Fruit fly (Drosophila melanogaster) whole organism, pupa: ENCODE results near the gene CG11570.

Experiments used
- EcR ChIP-seq: fragments of 200-800 bp; sonication (Bioruptor generic); optimal IDR thresholded peaks from 3 replicates; lab custom pipeline; 2019; ENCODE audit warnings: missing biosample characterization, missing genetic modification characterization, mild to moderate bottlenecking, moderate library complexity, missing genetic modification reagents
- Ets98B ChIP-seq: fragments of 200-800 bp; sonication (Bioruptor generic); IDR thresholded peaks from 2 replicates; pipeline ENCODE4 v1.3.6; 2022; ENCODE audit warnings: missing biosample characterization, missing genetic modification characterization

DNA sequence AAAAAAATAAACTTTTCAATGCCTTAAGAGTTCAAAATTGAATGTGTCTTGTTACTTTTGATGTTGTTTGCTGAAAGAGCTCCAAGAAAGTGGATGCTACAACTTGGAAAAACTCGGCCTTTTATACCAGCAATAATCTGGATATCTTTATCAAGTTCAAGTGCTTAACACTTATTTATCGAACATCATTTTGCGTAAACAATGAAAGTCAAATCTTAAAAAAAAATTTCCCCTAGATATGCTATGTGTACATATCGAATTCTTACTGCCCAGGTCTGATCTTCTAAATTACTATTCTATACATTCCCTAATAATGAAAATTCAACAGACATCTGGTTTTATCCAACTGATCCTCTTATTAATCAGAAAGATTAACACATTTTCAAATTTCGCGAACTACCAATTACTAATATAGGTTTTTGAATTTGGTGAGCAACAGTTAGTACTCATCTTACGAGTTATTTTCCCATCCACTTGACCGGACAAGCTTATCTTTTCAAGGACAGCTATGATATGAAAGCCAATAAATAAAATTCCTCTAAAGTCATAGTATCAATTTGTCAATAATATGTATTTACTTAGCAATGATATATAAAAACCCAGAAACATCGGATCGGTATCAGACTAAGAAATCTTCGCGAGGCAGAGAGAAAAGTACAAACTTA is at the start of gene CG11570, which contains the start of gene CG43294:
- TF ChIP-seq EcR (GFP tag; lab: Kevin White, UChicago) (no peak), Ets98B (GFP tag; lab: Robert Waterston, UW) (no peak)
